Worm (Caenorhabditis elegans) whole organism, L4/young adult: Measurements from ENCODE around the gene ugt-24.

Experiments
- dao-5 ChIP-seq: sonication (generic microtip); optimal IDR thresholded peaks from 2 replicates; lab custom pipeline; 2016; ENCODE audit warnings: missing genotype, missing genetic modification characterization, moderate library complexity, missing compliant biosample characterization
- him-1 ChIP-seq: sonication (generic microtip); optimal IDR thresholded peaks from 2 replicates; lab custom pipeline; 2016; ENCODE audit warnings: missing genotype, missing genetic modification reagents, missing genetic modification characterization, missing compliant biosample characterization

DNA sequence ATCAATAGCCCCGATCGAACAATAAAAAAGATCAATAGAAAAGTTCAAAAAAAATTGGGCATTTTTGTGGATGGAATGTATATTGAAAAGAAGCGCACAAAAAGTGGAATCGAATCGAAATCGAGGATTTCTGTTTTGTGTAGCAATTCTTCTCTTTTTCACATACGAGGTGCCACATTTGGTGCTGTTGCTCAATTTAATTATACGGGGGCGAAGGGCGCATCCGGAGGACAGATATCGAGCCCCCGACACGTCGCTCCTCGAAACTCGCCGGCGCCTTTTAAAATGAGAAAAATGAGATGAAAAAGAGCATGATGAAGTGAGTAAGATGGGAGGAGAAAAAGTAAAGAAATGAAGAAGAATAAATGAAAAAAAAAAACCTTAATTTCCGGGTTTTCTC lies 33.1 kb downstream of the ugt-24 start:
- no peak for TF ChIP-seq dao-5 (tag; lab: Kevin White, UChicago)
- no peak for TF ChIP-seq him-1 (tag; lab: Kevin White, UChicago)
